Fruit fly (Drosophila melanogaster): ENCODE data around the gene CG4592.

dm6 chr2L:9894193-9894592 lies 27.2 kb upstream of the CG4592 start:
- TF ChIP-seq Eip93F (GFP tag; optimal IDR thresholded peaks at IDR 0.05) (no peak), Hr39 (GFP tag; optimal IDR thresholded peaks at IDR 0.05) (no peak), CG6792 (GFP tag; optimal IDR thresholded peaks at IDR 0.05) (no peak), eg (GFP tag; IDR thresholded peaks at IDR 0.05) (no peak), pdm3 (GFP tag; optimal IDR thresholded peaks at IDR 0.05) (no peak), Gug (GFP tag; IDR thresholded peaks at IDR 0.05) (no peak), Sox102F (GFP tag; optimal IDR thresholded peaks at IDR 0.05) (no peak), svp (GFP tag) (no peak), CG11902 (GFP tag; optimal IDR thresholded peaks at IDR 0.05) (no peak)

Measured in whole organism, prepupa.